Fruit fly (Drosophila melanogaster): ENCODE results near the gene zfh1.

DNA sequence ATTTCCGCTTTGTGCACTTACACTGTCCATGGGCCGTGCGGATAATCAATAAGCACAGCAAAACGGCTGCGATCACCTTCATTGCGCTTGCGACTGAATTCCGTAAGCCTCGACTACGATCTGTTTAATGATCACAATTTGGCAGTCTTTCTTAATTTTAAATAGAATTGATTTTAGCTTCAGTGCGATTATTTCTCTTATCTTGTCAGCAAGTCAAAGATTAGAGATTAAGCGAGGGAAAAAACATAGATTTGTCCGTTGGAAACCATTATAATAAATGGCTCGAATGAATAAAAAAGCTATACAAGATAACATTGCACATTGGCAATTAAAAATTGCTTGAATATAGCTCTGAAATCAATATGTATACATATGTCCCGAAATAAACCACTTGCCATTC lies 34.7 kb upstream of the zfh1 start, which contains the start of gene CG11313:
- no peak for TF ChIP-seq pan (optimal IDR thresholded peaks at IDR 0.05)
- TF ChIP-seq HLH106 (tag; optimal IDR thresholded peaks at IDR 0.05) = no peak
- no peak for TF ChIP-seq h (GFP tag; optimal IDR thresholded peaks at IDR 0.05)

Data from whole organism, wandering third instar larva.